Fruit fly (Drosophila melanogaster): ENCODE data around the gene Rox8.

Rox8 gene

dm6 chr3R:24037538-24038265 lies 10.4 kb downstream of the Rox8 start, which contains the start of gene spas (continued):
- TF ChIP-seq nom (GFP tag; optimal IDR thresholded peaks at IDR 0.05) (no peak), CG9797 (GFP tag; optimal IDR thresholded peaks at IDR 0.05) (peak; percentile 40), zen2 (GFP tag; IDR thresholded peaks at IDR 0.05; ENCODE audit: partially characterized antibody) (peak; percentile 80), Hmx (GFP tag; optimal IDR thresholded peaks at IDR 0.05) (no peak), CG10979 (tag; optimal IDR thresholded peaks at IDR 0.05) (peak; percentile 46), sd (tag; optimal IDR thresholded peaks at IDR 0.05) (no peak), sug (tag; optimal IDR thresholded peaks at IDR 0.05) (peak; percentile 58), caup (GFP tag; optimal IDR thresholded peaks at IDR 0.05; ENCODE audit: severe bottlenecking) (peak; percentile 34), vvl (GFP tag; IDR thresholded peaks at IDR 0.05) (peak; percentile 81), luna (GFP tag; optimal IDR thresholded peaks at IDR 0.05) (no peak), CoRest (tag; optimal IDR thresholded peaks at IDR 0.05) (peak; percentile 81), CG18011 (GFP tag; optimal IDR thresholded peaks at IDR 0.05) (peak; percentile 25), CG2129 (GFP tag; IDR thresholded peaks at IDR 0.05; ENCODE audit: partially characterized antibody) (peak; percentile 88), PHDP (tag; optimal IDR thresholded peaks at IDR 0.05) (peak; percentile 46), CG12155 (GFP tag; optimal IDR thresholded peaks at IDR 0.05) (peak; percentile 75), slou (GFP tag; optimal IDR thresholded peaks at IDR 0.05) (no peak), CG1529 (GFP tag; optimal IDR thresholded peaks at IDR 0.05) (peak; percentile 15), CG4730 (GFP tag; IDR thresholded peaks at IDR 0.05) (peak; percentile 61; the same call in 1 of the 2 replicates), pzg (GFP tag; optimal IDR thresholded peaks at IDR 0.05) (peak; percentile 68), Antp (GFP tag; optimal IDR thresholded peaks at IDR 0.05) (peak; percentile 70), Elba2 (GFP tag; optimal IDR thresholded peaks at IDR 0.05) (no peak), bcd (GFP tag; optimal IDR thresholded peaks at IDR 0.05) (peak; percentile 65), CG1792 (GFP tag; optimal IDR thresholded peaks at IDR 0.05) (peak; percentile 22), gt (GFP tag; IDR thresholded peaks at IDR 0.05) (peak; percentile 60; the same call in 1 of the 2 replicates), her (GFP tag; optimal IDR thresholded peaks at IDR 0.05) (peak; percentile 7), ac (GFP tag; optimal IDR thresholded peaks at IDR 0.05) (no peak), ap (GFP tag; IDR thresholded peaks at IDR 0.05) (peak; percentile 69; the same call in 1 of the 2 replicates), CG13624 (GFP tag; optimal IDR thresholded peaks at IDR 0.05) (peak; percentile 69), disco-r (GFP tag; optimal IDR thresholded peaks at IDR 0.05) (no peak), Rx (GFP tag; IDR thresholded peaks at IDR 0.05) (0 out of 2 replicates have a peak, but pooled peaks have one; percentile 32), CG1602 (GFP tag; optimal IDR thresholded peaks at IDR 0.05) (peak; percentile 54), CG8388 (GFP tag; optimal IDR thresholded peaks at IDR 0.05) (peak; percentile 66), psq (GFP tag; optimal IDR thresholded peaks at IDR 0.05) (peak; percentile 33), Atf3 (GFP tag; optimal IDR thresholded peaks at IDR 0.05) (peak; percentile 77), CG17359 (tag; optimal IDR thresholded peaks at IDR 0.05) (peak; percentile 49), CG4360 (GFP tag; IDR thresholded peaks at IDR 0.05) (no peak), dan (GFP tag; IDR thresholded peaks at IDR 0.05) (no peak), pnt (GFP tag; optimal IDR thresholded peaks at IDR 0.05) (peak; percentile 65), ro (GFP tag; IDR thresholded peaks at IDR 0.05) (peak; percentile 15; the same call in 1 of the 2 replicates), D19A (tag; optimal IDR thresholded peaks at IDR 0.05) (no peak), Abd-B (GFP tag; optimal IDR thresholded peaks at IDR 0.05) (peak; percentile 68), Scr (GFP tag; IDR thresholded peaks at IDR 0.05; ENCODE audit: partially characterized antibody) (peak; percentile 97), Side (GFP tag; optimal IDR thresholded peaks at IDR 0.05) (peak; percentile 40), corto (GFP tag; optimal IDR thresholded peaks at IDR 0.05) (no peak), da (GFP tag; optimal IDR thresholded peaks at IDR 0.05) (peak; percentile 65), rib (GFP tag; IDR thresholded peaks at IDR 0.05) (peak; percentile 79), CG8944 (GFP tag; optimal IDR thresholded peaks at IDR 0.05) (peak; percentile 58), wek (GFP tag; optimal IDR thresholded peaks at IDR 0.05) (no peak), CG10654 (GFP tag; optimal IDR thresholded peaks at IDR 0.05) (peak; percentile 62)

Measured in whole organism, embryonic.